Fruit fly (Drosophila melanogaster) whole organism, embryonic: ENCODE measurements around the gene Spn28B.

Experiments used
- Blimp-1 ChIP-seq: fragments of 200-800 bp; sonication (Bioruptor generic); optimal IDR thresholded peaks from 3 replicates; lab custom pipeline; 2018; ENCODE audit warnings: missing biosample characterization, missing genetic modification characterization, mild to moderate bottlenecking, moderate library complexity, missing genetic modification reagents
- C15 ChIP-seq: fragments of 200-800 bp; sonication (Bioruptor generic); IDR thresholded peaks from 3 replicates; pipeline ENCODE4 v1.3.6; 2022; ENCODE audit warnings: missing biosample characterization, missing genetic modification characterization
- CG1024 ChIP-seq: fragments of 200-800 bp; sonication (Bioruptor generic); IDR thresholded peaks from 2 replicates; pipeline ENCODE4 v1.3.6; 2022; ENCODE audit warnings: missing biosample characterization, missing genetic modification characterization
- CG10366 ChIP-seq: fragments of 200-800 bp; sonication (Bioruptor generic); IDR thresholded peaks from 2 replicates; pipeline ENCODE4 v1.3.6; 2022; ENCODE audit warnings: missing biosample characterization, missing genetic modification characterization
- CG10959 ChIP-seq: fragments of 200-800 bp; sonication (Bioruptor generic); IDR thresholded peaks from 2 replicates; pipeline ENCODE4 v1.3.6; 2022; ENCODE audit warnings: missing biosample characterization, missing genetic modification characterization
- CG11560 ChIP-seq: fragments of 200-800 bp; sonication (Bioruptor generic); IDR thresholded peaks from 3 replicates; pipeline ENCODE4 v1.3.6; 2022; ENCODE audit warnings: missing biosample characterization, missing genetic modification characterization
- CG12769 ChIP-seq: fragments of 200-800 bp; sonication (Bioruptor generic); optimal IDR thresholded peaks from 2 replicates; lab custom pipeline; 2019; ENCODE audit warnings: missing biosample characterization, mild to moderate bottlenecking, missing genetic modification characterization, moderate library complexity
- CG14441 ChIP-seq: fragments of 200-800 bp; sonication (Bioruptor generic); IDR thresholded peaks from 2 replicates; pipeline ENCODE4 v1.3.6; 2022; ENCODE audit warnings: missing biosample characterization, missing genetic modification characterization
- CG15696 ChIP-seq: fragments of 200-800 bp; sonication (Bioruptor generic); optimal IDR thresholded peaks from 2 replicates; lab custom pipeline; 2019; ENCODE audit warnings: missing biosample characterization, mild to moderate bottlenecking, missing genetic modification characterization, moderate library complexity
- CG1647 ChIP-seq: fragments of 200-800 bp; sonication (Bioruptor generic); optimal IDR thresholded peaks from 3 replicates; lab custom pipeline; 2016; ENCODE audit warnings: missing biosample characterization, missing genetic modification characterization
- CG17359 ChIP-seq: fragments of 200-800 bp; sonication (Bioruptor generic); optimal IDR thresholded peaks from 3 replicates; lab custom pipeline; 2018; ENCODE audit warnings: missing biosample characterization, mild to moderate bottlenecking, missing genetic modification characterization, moderate library complexity
- CG18599 ChIP-seq: fragments of 200-800 bp; sonication (Bioruptor generic); optimal IDR thresholded peaks from 3 replicates; lab custom pipeline; 2017; ENCODE audit warnings: missing biosample characterization, missing genetic modification characterization, mild to moderate bottlenecking, moderate library complexity, missing genetic modification reagents
- CG2116 ChIP-seq: fragments of 200-800 bp; sonication (Bioruptor generic); optimal IDR thresholded peaks from 3 replicates; lab custom pipeline; 2018; ENCODE audit warnings: missing biosample characterization, mild to moderate bottlenecking, missing genetic modification characterization
- CG3065 ChIP-seq: fragments of 200-800 bp; sonication (Bioruptor generic); optimal IDR thresholded peaks from 2 replicates; lab custom pipeline; 2016; ENCODE audit warnings: missing biosample characterization, missing genetic modification characterization
- CG31388 ChIP-seq: fragments of 200-800 bp; sonication (Bioruptor generic); optimal IDR thresholded peaks from 2 replicates; lab custom pipeline; 2016; ENCODE audit warnings: missing biosample characterization, missing genetic modification characterization
- CG32767 ChIP-seq: fragments of 200-800 bp; sonication (Bioruptor generic); IDR thresholded peaks from 2 replicates; pipeline ENCODE4 v1.3.6; 2022; ENCODE audit warnings: missing biosample characterization, missing genetic modification characterization
- CG33213 ChIP-seq: fragments of 200-800 bp; sonication (Bioruptor generic); optimal IDR thresholded peaks from 3 replicates; lab custom pipeline; 2016; ENCODE audit warnings: missing biosample characterization, missing genetic modification characterization
- CG3995 ChIP-seq: fragments of 200-800 bp; sonication (Bioruptor generic); optimal IDR thresholded peaks from 3 replicates; lab custom pipeline; 2016; ENCODE audit warnings: missing biosample characterization, missing genetic modification characterization
- CG4617 ChIP-seq: fragments of 200-800 bp; sonication (Bioruptor generic); optimal IDR thresholded peaks from 3 replicates; lab custom pipeline; 2016; ENCODE audit warnings: missing biosample characterization, missing genetic modification characterization, borderline replicate concordance
- Dbx ChIP-seq: fragments of 200-800 bp; sonication (Bioruptor generic); IDR thresholded peaks from 3 replicates; pipeline ENCODE4 v1.3.6; 2022; ENCODE audit warnings: missing biosample characterization, missing genetic modification characterization
- Doc3 ChIP-seq: fragments of 200-800 bp; sonication (Bioruptor generic); IDR thresholded peaks from 3 replicates; pipeline ENCODE4 v1.3.6; 2022; ENCODE audit warnings: missing biosample characterization, missing genetic modification characterization; ENCODE audit not compliant: partially characterized antibody
- E2f1 ChIP-seq: fragments of 200-800 bp; sonication (Bioruptor generic); IDR thresholded peaks from 2 replicates; pipeline ENCODE4 v1.3.6; 2022; ENCODE audit warnings: missing biosample characterization, missing genetic modification characterization
- Fer2 ChIP-seq: fragments of 200-800 bp; sonication (Bioruptor generic); optimal IDR thresholded peaks from 2 replicates; lab custom pipeline; 2018; ENCODE audit warnings: missing biosample characterization, mild to moderate bottlenecking, missing genetic modification characterization, moderate library complexity
- GATAe ChIP-seq: fragments of 200-800 bp; sonication (Bioruptor generic); conservative IDR thresholded peaks from 2 replicates; pipeline ENCODE4 v1.3.6; 2022; ENCODE audit warnings: missing biosample characterization, missing genetic modification characterization
- Gsc ChIP-seq: fragments of 200-800 bp; sonication (Bioruptor generic); IDR thresholded peaks from 2 replicates; pipeline ENCODE4 v1.3.6; 2022; ENCODE audit warnings: missing biosample characterization, missing genetic modification characterization
- H2.0 ChIP-seq: fragments of 200-800 bp; sonication (Bioruptor generic); IDR thresholded peaks from 2 replicates; pipeline ENCODE4 v1.3.6; 2022; ENCODE audit warnings: missing biosample characterization, missing genetic modification characterization
- HLH3B ChIP-seq: fragments of 200-800 bp; sonication (Bioruptor generic); IDR thresholded peaks from 2 replicates; pipeline ENCODE4 v1.3.6; 2022; ENCODE audit warnings: missing biosample characterization, missing genetic modification characterization
- Hsf ChIP-seq: fragments of 200-800 bp; sonication (Bioruptor generic); optimal IDR thresholded peaks from 3 replicates; lab custom pipeline; 2016; ENCODE audit warnings: missing biosample characterization, missing genetic modification characterization
- Jarid2 ChIP-seq: fragments of 200-800 bp; sonication (Bioruptor generic); optimal IDR thresholded peaks from 3 replicates; lab custom pipeline; 2017; ENCODE audit warnings: mild to moderate bottlenecking, missing biosample characterization, missing genetic modification reagents, missing genetic modification characterization
- MESR4 ChIP-seq: fragments of 200-800 bp; sonication (Bioruptor generic); optimal IDR thresholded peaks from 2 replicates; lab custom pipeline; 2018; ENCODE audit warnings: missing biosample characterization, mild to moderate bottlenecking, missing genetic modification characterization, moderate library complexity
- NC2β ChIP-seq: fragments of 200-800 bp; sonication (Bioruptor generic); optimal IDR thresholded peaks from 2 replicates; lab custom pipeline; 2016; ENCODE audit warnings: missing biosample characterization, missing genetic modification characterization
- NfI ChIP-seq: fragments of 200-800 bp; sonication (Bioruptor generic); optimal IDR thresholded peaks from 3 replicates; lab custom pipeline; 2018; ENCODE audit warnings: missing biosample characterization, mild to moderate bottlenecking, missing genetic modification characterization, moderate library complexity
- Pdp1 ChIP-seq, 2 experiments: fragments of 200-800 bp; sonication (Bioruptor generic); optimal IDR thresholded peaks; 3 replicates each; lab custom pipeline; 2016; ENCODE audit warnings: missing biosample characterization in 2 of 2, missing genetic modification characterization in 2 of 2, mild to moderate bottlenecking in 1 of 2, moderate library complexity in 1 of 2
- Sox102F ChIP-seq: fragments of 200-800 bp; sonication (Bioruptor generic); optimal IDR thresholded peaks from 2 replicates; lab custom pipeline; 2018; ENCODE audit warnings: missing biosample characterization, mild to moderate bottlenecking, missing genetic modification characterization, moderate library complexity
- TFAM ChIP-seq: fragments of 200-800 bp; sonication (Bioruptor generic); optimal IDR thresholded peaks from 2 replicates; lab custom pipeline; 2017; ENCODE audit warnings: missing biosample characterization, missing genetic modification characterization, inconsistent platforms
- Trl ChIP-seq, 3 experiments: fragments of >200 bp in 2 of 3; fragments of 200-800 bp in 1 of 3; sonication (Bioruptor generic) in 1 of 3; optimal IDR thresholded peaks; 2 replicates in 1 of 3; 3 replicates in 2 of 3; lab custom pipeline; 2016 to 2017; ENCODE audit warnings: missing biosample characterization in 1 of 3, missing genetic modification characterization in 1 of 3
- ash1 ChIP-seq: fragments of 200-800 bp; sonication (Bioruptor generic); optimal IDR thresholded peaks from 2 replicates; lab custom pipeline; 2018; ENCODE audit warnings: missing biosample characterization, mild to moderate bottlenecking, missing genetic modification characterization
- bigmax ChIP-seq: fragments of 200-800 bp; sonication (Bioruptor generic); optimal IDR thresholded peaks from 2 replicates; lab custom pipeline; 2018; ENCODE audit warnings: missing biosample characterization, mild to moderate bottlenecking, missing genetic modification characterization
- eyg ChIP-seq: fragments of 200-800 bp; sonication (Bioruptor generic); optimal IDR thresholded peaks from 3 replicates; lab custom pipeline; 2016; ENCODE audit warnings: missing biosample characterization, missing genetic modification characterization
- fd3F ChIP-seq: fragments of 200-800 bp; sonication (Bioruptor generic); optimal IDR thresholded peaks from 2 replicates; lab custom pipeline; 2018; ENCODE audit warnings: missing biosample characterization, mild to moderate bottlenecking, missing genetic modification characterization, moderate library complexity
- gcm ChIP-seq: fragments of 200-800 bp; sonication (Bioruptor generic); optimal IDR thresholded peaks from 2 replicates; lab custom pipeline; 2019; ENCODE audit warnings: missing biosample characterization, mild to moderate bottlenecking, missing genetic modification characterization, moderate library complexity
- jumu ChIP-seq: fragments of 200-800 bp; sonication (Bioruptor generic); optimal IDR thresholded peaks from 3 replicates; lab custom pipeline; 2016; ENCODE audit warnings: missing biosample characterization, missing genetic modification characterization
- kay ChIP-seq: fragments of 200-800 bp; sonication (Bioruptor generic); optimal IDR thresholded peaks from 2 replicates; lab custom pipeline; 2016; ENCODE audit warnings: missing biosample characterization, missing genetic modification characterization
- oc ChIP-seq: fragments of 200-800 bp; sonication (Bioruptor generic); optimal IDR thresholded peaks from 2 replicates; lab custom pipeline; 2018; ENCODE audit warnings: missing biosample characterization, mild to moderate bottlenecking, missing genetic modification characterization, moderate library complexity
- peb ChIP-seq: fragments of 200-800 bp; sonication (Bioruptor generic); IDR thresholded peaks from 2 replicates; pipeline ENCODE4 v1.3.6; 2022; ENCODE audit warnings: missing biosample characterization, missing genetic modification characterization
- row ChIP-seq: fragments of 200-800 bp; sonication (Bioruptor generic); IDR thresholded peaks from 3 replicates; pipeline ENCODE4 v1.3.6; 2022; ENCODE audit warnings: missing biosample characterization, missing genetic modification characterization
- sens-2 ChIP-seq: fragments of 200-800 bp; sonication (Bioruptor generic); IDR thresholded peaks from 2 replicates; pipeline ENCODE4 v1.3.6; 2022; ENCODE audit warnings: missing biosample characterization, missing genetic modification characterization
- sqz ChIP-seq: fragments of 200-800 bp; sonication (Bioruptor generic); optimal IDR thresholded peaks from 3 replicates; lab custom pipeline; 2018; ENCODE audit warnings: missing biosample characterization, mild to moderate bottlenecking, missing genetic modification characterization
- tup ChIP-seq: fragments of 200-800 bp; sonication (Bioruptor generic); optimal IDR thresholded peaks from 2 replicates; lab custom pipeline; 2016; ENCODE audit warnings: missing biosample characterization, mild to moderate bottlenecking, missing genetic modification characterization, moderate library complexity
- wdn ChIP-seq: fragments of 200-800 bp; sonication (Bioruptor generic); IDR thresholded peaks from 2 replicates; pipeline ENCODE4 v1.3.6; 2022; ENCODE audit warnings: missing biosample characterization, missing genetic modification characterization

The Spn28B gene

DNA sequence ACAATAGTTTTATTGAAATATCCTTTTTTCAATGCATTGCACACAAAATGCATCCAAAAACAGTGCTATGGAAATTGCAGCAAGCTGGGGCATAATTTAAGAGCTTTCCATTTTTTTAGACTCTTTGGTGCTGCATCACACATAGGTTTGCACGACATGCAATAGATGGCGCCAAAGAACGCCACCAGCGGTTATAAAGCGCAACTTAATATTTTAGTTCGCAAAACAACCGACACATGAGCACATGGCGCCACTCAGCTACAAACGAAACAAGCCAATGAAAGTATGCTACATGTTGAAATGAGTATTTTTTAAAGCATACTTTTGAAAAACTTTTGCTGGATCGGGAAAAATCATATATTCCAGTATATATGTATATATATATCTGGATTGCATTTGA is 46.8 kb upstream of the Spn28B start (continued):
- peak; percentile 37; the same call in 1 of the 3 replicates for TF ChIP-seq CG11560 (tag; lab: Robert Waterston, UW)
- TF ChIP-seq Jarid2 (GFP tag; lab: Kevin White, UChicago) = peak; percentile 61
- TF ChIP-seq kay (GFP tag; lab: Kevin White, UChicago) = peak; percentile 46
- peak; percentile 77 for TF ChIP-seq CG14441 (GFP tag; lab: Robert Waterston, UW)
- no peak for TF ChIP-seq C15 (GFP tag; lab: Robert Waterston, UW)
- TF ChIP-seq sqz (GFP tag; lab: Kevin White, UChicago) = peak; percentile 70
- peak; percentile 79 for TF ChIP-seq CG31388 (GFP tag; lab: Kevin White, UChicago)
- peak; percentile 9; the same call in 1 of the 2 replicates for TF ChIP-seq CG32767 (GFP tag; lab: Robert Waterston, UW)
- peak; percentile 85 for TF ChIP-seq CG1024 (GFP tag; lab: Robert Waterston, UW)
- TF ChIP-seq gcm = no peak
- peak; percentile 87 for TF ChIP-seq Sox102F (GFP tag; lab: Kevin White, UChicago)
- no peak for TF ChIP-seq tup (GFP tag; lab: Kevin White, UChicago)
- peak; percentile 89 for TF ChIP-seq Dbx (GFP tag; lab: Robert Waterston, UW)
- TF ChIP-seq Hsf (GFP tag; lab: Kevin White, UChicago) = peak; percentile 88
- peak; percentile 68 for TF ChIP-seq fd3F (GFP tag; lab: Kevin White, UChicago)
- TF ChIP-seq E2f1 (GFP tag; lab: Robert Waterston, UW) = peak; percentile 82
- TF ChIP-seq wdn = peak; percentile 68
- peak; percentile 56 for TF ChIP-seq HLH3B
- TF ChIP-seq Trl (optimal IDR thresholded peaks at IDR 0.05; lab: Kevin White, UChicago) = no peak
- TF ChIP-seq Trl (GFP tag; optimal IDR thresholded peaks at IDR 0.05; lab: Kevin White, UChicago) = peak; percentile 88
- TF ChIP-seq CG3065 (GFP tag; lab: Kevin White, UChicago) = peak; percentile 70
- TF ChIP-seq eyg (GFP tag; lab: Kevin White, UChicago) = peak; percentile 20
- TF ChIP-seq Doc3 (GFP tag; lab: Robert Waterston, UW) = no peak
- TF ChIP-seq row (GFP tag; lab: Robert Waterston, UW) = peak; percentile 49
- TF ChIP-seq CG17359 = peak; percentile 89
- peak; percentile 25 for TF ChIP-seq bigmax (GFP tag; lab: Kevin White, UChicago)
- TF ChIP-seq H2.0 = peak; percentile 65
- TF ChIP-seq Pdp1 (GFP tag; optimal IDR thresholded peaks at IDR 0.05; lab: Kevin White, UChicago) = peak; percentile 68 to 81
- 0 out of 2 replicates have a peak, but pooled peaks have one; percentile 31 for TF ChIP-seq peb (GFP tag; lab: Robert Waterston, UW)
- peak; percentile 78 for TF ChIP-seq Blimp-1 (GFP tag; lab: Kevin White, UChicago)
- TF ChIP-seq CG4617 = peak; percentile 70
- peak; percentile 77 for TF ChIP-seq CG10366 (GFP tag; lab: Robert Waterston, UW)
- TF ChIP-seq Gsc (GFP tag; lab: Robert Waterston, UW) = no peak
- peak; percentile 60 for TF ChIP-seq CG18599 (GFP tag; lab: Kevin White, UChicago)
- no peak for TF ChIP-seq oc (tag; lab: Kevin White, UChicago)
- no peak for TF ChIP-seq CG3995
- TF ChIP-seq Fer2 = peak; percentile 33
- TF ChIP-seq NC2β (GFP tag; lab: Kevin White, UChicago) = peak; percentile 88
- TF ChIP-seq CG12769 (tag; lab: Kevin White, UChicago) = peak; percentile 84
- peak; percentile 91 for TF ChIP-seq CG33213 (GFP tag; lab: Kevin White, UChicago)
- peak; percentile 86 for TF ChIP-seq ash1 (GFP tag; lab: Kevin White, UChicago)
- TF ChIP-seq CG10959 (GFP tag; lab: Robert Waterston, UW) = peak; percentile 80
- TF ChIP-seq sens-2 (GFP tag; lab: Robert Waterston, UW) = peak; percentile 69
- peak; percentile 68 for TF ChIP-seq jumu
- TF ChIP-seq MESR4 (GFP tag; lab: Kevin White, UChicago) = peak; percentile 8
- peak; percentile 57 for TF ChIP-seq CG1647 (GFP tag; lab: Kevin White, UChicago)
- no peak for TF ChIP-seq TFAM (GFP tag; lab: Kevin White, UChicago)
- peak; percentile 84 for TF ChIP-seq CG15696 (tag; lab: Kevin White, UChicago)
- peak; percentile 34 for TF ChIP-seq CG2116
- no peak for TF ChIP-seq GATAe (GFP tag; lab: Robert Waterston, UW)
- peak; percentile 87 for TF ChIP-seq NfI (GFP tag; lab: Kevin White, UChicago)
